Fruit fly (Drosophila melanogaster) whole organism, adult: ENCODE data around the gene Doc3.
A peak's percentile ranks its signal among the peaks of the same experiment; 100 is the strongest.

Source experiments
- CG11617 ChIP-seq: fragments of 200-800 bp; sonication (Bioruptor generic); optimal IDR thresholded peaks from 2 replicates; lab custom pipeline; 2017; ENCODE audit warnings: mild to moderate bottlenecking, missing biosample characterization, missing genetic modification reagents, missing genetic modification characterization
- CG12768 ChIP-seq: fragments of 200-800 bp; sonication (Bioruptor generic); optimal IDR thresholded peaks from 2 replicates; lab custom pipeline; 2017; ENCODE audit warnings: missing biosample characterization, missing genetic modification characterization, mild to moderate bottlenecking, moderate library complexity, missing genetic modification reagents
- CG14711 ChIP-seq: fragments of 200-800 bp; sonication (Bioruptor generic); optimal IDR thresholded peaks from 2 replicates; lab custom pipeline; 2018; ENCODE audit warnings: missing biosample characterization, mild to moderate bottlenecking, missing genetic modification characterization, moderate library complexity
- CG1620 ChIP-seq: fragments of 200-800 bp; sonication (Bioruptor generic); optimal IDR thresholded peaks from 2 replicates; lab custom pipeline; 2016; ENCODE audit warnings: missing biosample characterization, missing genetic modification characterization
- CG33017 ChIP-seq: fragments of 200-800 bp; sonication (Bioruptor generic); optimal IDR thresholded peaks from 2 replicates; lab custom pipeline; 2018; ENCODE audit warnings: missing biosample characterization, mild to moderate bottlenecking, missing genetic modification characterization, moderate library complexity
- CG5204 ChIP-seq: fragments of 200-800 bp; sonication (Bioruptor generic); optimal IDR thresholded peaks from 2 replicates; lab custom pipeline; 2016; ENCODE audit warnings: missing biosample characterization, missing genetic modification characterization
- CG7045 ChIP-seq: fragments of 200-800 bp; sonication (Bioruptor generic); optimal IDR thresholded peaks from 2 replicates; lab custom pipeline; 2017; ENCODE audit warnings: missing biosample characterization, mild to moderate bottlenecking, missing genetic modification characterization
- CG7101 ChIP-seq: fragments of 200-800 bp; sonication (Bioruptor generic); optimal IDR thresholded peaks from 2 replicates; lab custom pipeline; 2018; ENCODE audit warnings: missing biosample characterization, mild to moderate bottlenecking, missing genetic modification characterization, moderate library complexity
- Clk ChIP-seq: fragments of 200-800 bp; sonication (Bioruptor generic); optimal IDR thresholded peaks from 2 replicates; lab custom pipeline; 2017; ENCODE audit warnings: missing biosample characterization, missing genetic modification characterization
- Crg-1 ChIP-seq: fragments of 200-800 bp; sonication (Bioruptor generic); optimal IDR thresholded peaks from 2 replicates; lab custom pipeline; 2016; ENCODE audit warnings: missing biosample characterization, missing genetic modification characterization
- Hr96 ChIP-seq: fragments of 200-800 bp; sonication (Bioruptor generic); optimal IDR thresholded peaks from 2 replicates; lab custom pipeline; 2016; ENCODE audit warnings: missing biosample characterization, missing genetic modification characterization
- Mnt ChIP-seq: fragments of 200-800 bp; sonication (Bioruptor generic); optimal IDR thresholded peaks from 2 replicates; lab custom pipeline; 2016; ENCODE audit warnings: missing biosample characterization, mild to moderate bottlenecking, missing genetic modification characterization
- bab1 ChIP-seq: fragments of 200-800 bp; sonication (Bioruptor generic); optimal IDR thresholded peaks from 3 replicates; lab custom pipeline; 2019; ENCODE audit warnings: missing biosample characterization, mild to moderate bottlenecking, missing genetic modification characterization, moderate library complexity
- cic ChIP-seq: fragments of 200-800 bp; sonication (Bioruptor generic); optimal IDR thresholded peaks from 2 replicates; lab custom pipeline; 2017; ENCODE audit warnings: missing biosample characterization, mild to moderate bottlenecking, missing genetic modification characterization, moderate library complexity
- cnc ChIP-seq, 2 experiments: fragments of >200 bp; optimal IDR thresholded peaks; 2 replicates each; lab custom pipeline; 2017
- kay ChIP-seq: fragments of 200-800 bp; sonication (Bioruptor generic); peaks from one replicate; lab custom pipeline; 2016; ENCODE audit warnings: missing biosample characterization, missing genetic modification characterization, borderline replicate concordance
- ovo ChIP-seq: fragments of 200-800 bp; sonication (Bioruptor generic); optimal IDR thresholded peaks from 2 replicates; lab custom pipeline; 2016; ENCODE audit warnings: missing biosample characterization, missing genetic modification characterization
- pad ChIP-seq: fragments of 200-800 bp; sonication (Bioruptor generic); optimal IDR thresholded peaks from 3 replicates; lab custom pipeline; 2017; ENCODE audit warnings: missing biosample characterization, missing genetic modification characterization, mild to moderate bottlenecking, moderate library complexity, missing genetic modification reagents
- tj ChIP-seq: fragments of 200-800 bp; sonication (Bioruptor generic); optimal IDR thresholded peaks from 3 replicates; lab custom pipeline; 2017; ENCODE audit warnings: missing biosample characterization, mild to moderate bottlenecking, missing genetic modification characterization, moderate library complexity
- toe ChIP-seq: fragments of 200-800 bp; sonication (Bioruptor generic); optimal IDR thresholded peaks from 2 replicates; lab custom pipeline; 2016; ENCODE audit warnings: missing biosample characterization, missing genetic modification characterization

The Doc3 gene

dm6 chr3L:9004788-9005246 is at the start of gene Doc3:
Gene Doc3 (plus strand): TSS chr3L:9005196.
- TF ChIP-seq Hr96 (GFP tag; lab: Kevin White, UChicago) (no peak), CG7045 (no peak), toe (GFP tag; lab: Kevin White, UChicago) (no peak), CG11617 (GFP tag; lab: Kevin White, UChicago) (no peak), cnc (optimal IDR thresholded peaks at IDR 0.05; lab: Kevin White, UChicago) (no peak)

DNA sequence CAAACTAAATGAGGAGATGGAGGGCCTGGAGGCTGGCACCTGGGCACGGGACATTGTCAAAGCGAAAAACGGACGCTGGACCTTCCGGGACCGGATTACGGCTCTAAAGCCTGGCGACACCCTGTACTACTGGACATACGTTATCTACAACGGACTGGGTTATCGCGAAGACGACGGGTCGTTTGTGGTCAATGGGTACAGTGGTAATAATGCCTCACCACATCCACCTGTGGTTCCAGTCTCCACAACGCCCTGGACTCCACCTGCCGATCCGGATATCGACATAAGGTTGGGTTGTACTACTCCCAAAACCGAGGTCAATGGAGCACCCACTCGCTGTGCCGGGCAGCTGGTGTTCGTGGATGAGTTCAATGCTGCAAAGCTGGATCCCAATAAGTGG is 49.8 kb upstream of the Doc3 start:
- no peak for TF ChIP-seq ovo (GFP tag; lab: Kevin White, UChicago)

- no peak for TF ChIP-seq pad (GFP tag; lab: Kevin White, UChicago)
- no peak for TF ChIP-seq CG1620
- no peak for TF ChIP-seq CG7045
- TF ChIP-seq Clk (GFP tag; lab: Kevin White, UChicago) = no peak
- TF ChIP-seq Hr96 (GFP tag; lab: Kevin White, UChicago) = no peak
- peak; percentile 4 for TF ChIP-seq Mnt (GFP tag; lab: Kevin White, UChicago)
- TF ChIP-seq Crg-1 = no peak
- TF ChIP-seq kay (GFP tag; lab: Kevin White, UChicago) = peak; percentile 4
- no peak for TF ChIP-seq toe (GFP tag; lab: Kevin White, UChicago)
Measured at dm6 chr3L:8956669-8957068, 48.3 kb upstream of the Doc3 start, which contains the start of gene mRpL12. Gene mRpL12 (plus strand): TSS chr3L:8956791.

- TF ChIP-seq bab1 (GFP tag; lab: Kevin White, UChicago) = no peak
- no peak for TF ChIP-seq tj
- no peak for TF ChIP-seq Mnt (GFP tag; lab: Kevin White, UChicago)
- TF ChIP-seq cnc (optimal IDR thresholded peaks at IDR 0.05; lab: Kevin White, UChicago) = no peak
- no peak for TF ChIP-seq CG5204
- TF ChIP-seq Crg-1 = no peak
- TF ChIP-seq Hr96 (GFP tag; lab: Kevin White, UChicago) = no peak
- TF ChIP-seq CG33017 (tag; lab: Kevin White, UChicago) = no peak
- TF ChIP-seq CG1620 = no peak
- no peak for TF ChIP-seq pad (GFP tag; lab: Kevin White, UChicago)
- TF ChIP-seq cic = no peak
- no peak for TF ChIP-seq toe (GFP tag; lab: Kevin White, UChicago)
- no peak for TF ChIP-seq ovo (GFP tag; lab: Kevin White, UChicago)
- no peak for TF ChIP-seq CG12768 (GFP tag; lab: Kevin White, UChicago)
- TF ChIP-seq CG11617 (GFP tag; lab: Kevin White, UChicago) = no peak
- TF ChIP-seq CG14711 (tag; lab: Kevin White, UChicago) = no peak
- TF ChIP-seq CG7045 = no peak
Measured at dm6 chr3L:8958557-8958956, 46.4 kb upstream of the Doc3 start, which contains the start of gene CG13313. Gene CG13313 (plus strand): TSS chr3L:8958857.

- TF ChIP-seq CG7045 = no peak
- no peak for TF ChIP-seq Mnt (GFP tag; lab: Kevin White, UChicago)
- TF ChIP-seq cnc (optimal IDR thresholded peaks at IDR 0.05; lab: Kevin White, UChicago) = no peak
- TF ChIP-seq toe (GFP tag; lab: Kevin White, UChicago) = no peak
- no peak for TF ChIP-seq Crg-1
- TF ChIP-seq ovo (GFP tag; lab: Kevin White, UChicago) = no peak
- no peak for TF ChIP-seq tj
- no peak for TF ChIP-seq CG12768 (GFP tag; lab: Kevin White, UChicago)
- TF ChIP-seq Hr96 (GFP tag; lab: Kevin White, UChicago) = no peak
- TF ChIP-seq pad (GFP tag; lab: Kevin White, UChicago) = no peak
- TF ChIP-seq CG33017 (tag; lab: Kevin White, UChicago) = no peak
- no peak for TF ChIP-seq CG11617 (GFP tag; lab: Kevin White, UChicago)
- no peak for TF ChIP-seq CG1620
- TF ChIP-seq bab1 (GFP tag; lab: Kevin White, UChicago) = no peak
Measured at dm6 chr3L:8964458-8964857, 40.5 kb upstream of the Doc3 start, which contains the start of gene ValRS-m. Gene ValRS-m (minus strand): TSS chr3L:8964769.

- TF ChIP-seq CG7101 (tag; lab: Kevin White, UChicago) (no peak), bab1 (GFP tag; lab: Kevin White, UChicago) (peak; percentile 30), tj (no peak)
Measured at dm6 chr3L:8966324-8967011, 38.5 kb upstream of the Doc3 start, which contains the start of the genes CG5653 and CG5021. Gene CG5653 (minus strand): TSS chr3L:8966374. Gene CG5021 (plus strand): TSS chr3L:8966829.

dm6 chr3L:8968437-8968836 is 36.6 kb upstream of the Doc3 start, which contains the start of gene CG5026:
Gene CG5026 (plus strand): TSS chr3L:8968528.
- TF ChIP-seq CG12768 (GFP tag; lab: Kevin White, UChicago) = peak; percentile 13
- TF ChIP-seq Crg-1 = no peak
- no peak for TF ChIP-seq kay (GFP tag; lab: Kevin White, UChicago)
- no peak for TF ChIP-seq CG5204
- peak; percentile 19 for TF ChIP-seq pad (GFP tag; lab: Kevin White, UChicago)
- TF ChIP-seq Mnt (GFP tag; lab: Kevin White, UChicago) = peak; percentile 36
- TF ChIP-seq bab1 (GFP tag; lab: Kevin White, UChicago) = peak; percentile 69
- peak; percentile 35 for TF ChIP-seq CG7101 (tag; lab: Kevin White, UChicago)
- TF ChIP-seq tj = no peak
- no peak for TF ChIP-seq Hr96 (GFP tag; lab: Kevin White, UChicago)
- no peak for TF ChIP-seq CG33017 (tag; lab: Kevin White, UChicago)
- no peak for TF ChIP-seq CG7045
- TF ChIP-seq Clk (GFP tag; lab: Kevin White, UChicago) = no peak
- no peak for TF ChIP-seq toe (GFP tag; lab: Kevin White, UChicago)
- no peak for TF ChIP-seq cnc (optimal IDR thresholded peaks at IDR 0.05; lab: Kevin White, UChicago)
- TF ChIP-seq CG1620 = no peak
- peak; percentile 51 for TF ChIP-seq CG14711 (tag; lab: Kevin White, UChicago)
- TF ChIP-seq CG11617 (GFP tag; lab: Kevin White, UChicago) = peak; percentile 41
- TF ChIP-seq ovo (GFP tag; lab: Kevin White, UChicago) = peak; percentile 75
- peak; percentile 53 for TF ChIP-seq cic
